Worm (Caenorhabditis elegans): ENCODE data around the gene his-74.

his-74 gene

DNA sequence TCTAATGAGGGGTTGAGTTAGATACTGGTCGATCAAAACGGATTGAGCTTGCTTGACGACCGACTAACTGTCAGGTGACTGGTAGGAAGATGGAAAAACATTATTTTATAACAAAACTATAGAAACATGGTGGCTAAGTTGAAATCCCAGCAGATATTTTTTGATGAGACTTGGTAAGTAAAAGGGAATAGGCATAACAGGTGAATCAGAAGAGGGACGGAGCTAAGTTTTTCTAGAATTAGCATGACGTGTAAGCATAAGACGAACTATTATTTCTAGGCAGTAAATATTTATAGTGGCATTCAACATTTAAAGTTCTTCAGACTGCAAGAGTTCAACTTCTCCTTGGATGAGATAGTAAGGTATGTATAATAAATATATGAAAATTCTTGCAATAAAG is 15.6 kb downstream of the his-74 start, which contains the start of gene F56H9.8:
TSS of gene F56H9.8 (plus strand) at position 301 of the 400 bp plus-strand sequence.
- no peak for TF ChIP-seq ztf-4 (tag; optimal IDR thresholded peaks at IDR 0.05)
- TF ChIP-seq nfya-1 (tag; optimal IDR thresholded peaks at IDR 0.05; ENCODE audit: insufficient read depth): no peak

DNA sequence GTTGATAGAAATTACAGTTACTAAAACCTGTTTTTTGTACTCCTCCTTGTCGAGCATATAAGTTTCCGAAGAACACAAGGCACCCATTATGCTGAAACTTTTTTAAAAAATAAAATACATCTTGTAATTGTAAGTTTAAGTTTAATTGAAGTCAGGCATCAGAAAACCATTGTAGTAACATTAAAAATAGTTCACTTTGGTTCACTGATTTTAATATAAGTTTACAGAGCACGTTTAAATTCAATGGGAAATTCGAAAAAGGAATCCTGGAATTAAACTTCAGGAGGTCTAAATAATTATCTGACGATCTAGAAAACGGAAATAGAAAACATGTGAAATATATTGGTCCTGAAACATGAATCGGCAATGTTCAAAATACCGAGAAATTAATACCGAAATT is 19.7 kb downstream of the his-74 start, which contains the start of gene gpa-8:
TSS of gene gpa-8 (minus strand) at position 101 of the 400 bp plus-strand sequence.
- TF ChIP-seq nhr-237 (tag; optimal IDR thresholded peaks at IDR 0.05): no peak
- TF ChIP-seq nhr-11 (tag; optimal IDR thresholded peaks at IDR 0.05): no peak
- no peak for TF ChIP-seq ceh-82 (tag; optimal IDR thresholded peaks at IDR 0.05)
- no peak for TF ChIP-seq hmg-11 (tag; optimal IDR thresholded peaks at IDR 0.05)

DNA sequence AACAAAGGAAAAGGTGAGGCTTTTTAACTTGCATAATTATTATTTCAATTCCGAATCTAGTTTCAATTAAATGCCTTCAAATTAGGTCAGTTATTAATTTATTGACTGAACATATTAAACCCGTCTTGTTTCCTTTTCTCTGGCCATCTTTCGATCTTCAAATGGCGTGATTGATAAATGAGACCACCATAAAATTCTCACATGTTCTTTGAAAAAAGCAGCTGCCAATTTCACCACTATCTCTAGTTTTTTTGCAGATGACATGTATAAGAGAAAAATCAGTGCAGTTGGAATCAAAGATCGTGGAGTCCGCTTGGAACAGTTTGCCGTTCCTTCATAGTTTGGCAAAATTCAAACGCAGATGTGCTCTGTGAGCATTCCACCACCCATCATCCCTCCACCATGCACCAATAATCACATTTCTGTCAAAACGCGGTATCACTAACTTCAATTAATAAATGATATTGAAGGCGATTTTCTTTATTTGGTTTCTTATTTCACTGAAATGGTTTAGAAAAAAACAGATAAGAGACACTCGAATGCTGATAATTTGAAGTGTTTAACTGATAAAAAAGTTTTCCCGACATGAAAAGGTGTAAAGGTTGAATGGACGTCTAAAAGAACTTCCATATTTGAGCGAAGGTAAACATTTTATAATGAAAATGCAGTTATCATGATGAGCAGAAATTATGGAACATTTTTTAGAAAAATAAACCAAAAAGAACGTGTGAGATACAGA is 22.2 kb downstream of the his-74 start:
- no peak for TF ChIP-seq ceh-16 (tag; optimal IDR thresholded peaks at IDR 0.05)
- TF ChIP-seq pha-4 (tag; optimal IDR thresholded peaks at IDR 0.05): peak; percentile 40
- peak; percentile 72 for TF ChIP-seq pqm-1 (tag; optimal IDR thresholded peaks at IDR 0.05)
- TF ChIP-seq nhr-23 (tag; optimal IDR thresholded peaks at IDR 0.05): peak; percentile 16
- TF ChIP-seq nhr-43 (tag; optimal IDR thresholded peaks at IDR 0.05; ENCODE audit: poor library complexity, severe bottlenecking): peak; percentile 54
- TF ChIP-seq lin-15B (tag; optimal IDR thresholded peaks at IDR 0.05): no peak
- TF ChIP-seq snpc-4 (tag; optimal IDR thresholded peaks at IDR 0.05): no peak
- TF ChIP-seq elt-2 (tag; optimal IDR thresholded peaks at IDR 0.05): peak; percentile 92
- no peak for TF ChIP-seq mml-1 (tag; optimal IDR thresholded peaks at IDR 0.05)

DNA sequence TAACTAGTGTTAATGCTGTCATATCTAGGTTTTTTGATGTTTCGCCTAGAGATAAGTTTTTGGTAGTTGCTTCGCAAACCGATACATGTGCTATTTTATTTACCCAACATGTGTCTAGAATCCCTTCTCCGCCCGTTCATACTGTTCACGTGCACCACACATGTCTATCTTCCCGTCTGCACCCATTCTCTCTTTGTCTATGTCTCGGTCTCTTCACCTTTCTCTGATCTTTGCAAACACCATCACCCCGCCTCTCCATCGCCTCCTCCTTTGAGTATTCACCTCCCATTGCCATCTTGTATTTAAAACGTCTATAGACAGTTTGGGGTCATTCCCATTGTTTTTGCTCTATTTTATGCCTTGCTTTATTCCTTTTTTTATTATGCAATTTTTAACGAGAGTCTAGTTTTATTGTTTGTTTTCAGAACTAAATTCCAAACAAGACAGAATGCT is 22.9 kb downstream of the his-74 start, which contains the start of gene F56H9.2:
TSS of gene F56H9.2 (plus strand) at position 426 of the 453 bp plus-strand sequence.
- no peak for TF ChIP-seq zag-1 (tag; optimal IDR thresholded peaks at IDR 0.05)
- TF ChIP-seq pha-4 (tag; optimal IDR thresholded peaks at IDR 0.05): peak; percentile 90
- TF ChIP-seq fos-1 (tag; optimal IDR thresholded peaks at IDR 0.05): no peak
- peak; percentile 93 for TF ChIP-seq nhr-25 (tag; optimal IDR thresholded peaks at IDR 0.05)
- TF ChIP-seq elt-2 (tag; optimal IDR thresholded peaks at IDR 0.05): peak; percentile 85
- peak; percentile 71 for TF ChIP-seq nhr-23 (tag; optimal IDR thresholded peaks at IDR 0.05)
- TF ChIP-seq pqm-1 (tag; optimal IDR thresholded peaks at IDR 0.05): peak; percentile 71
- peak; percentile 74 for TF ChIP-seq egl-27 (tag; optimal IDR thresholded peaks at IDR 0.05)
- peak; percentile 61 for TF ChIP-seq ceh-28 (tag; optimal IDR thresholded peaks at IDR 0.05)
- peak; percentile 72 for TF ChIP-seq mdl-1 (tag; optimal IDR thresholded peaks at IDR 0.05)
- TF ChIP-seq ztf-11 (tag; optimal IDR thresholded peaks at IDR 0.05): no peak
- peak; percentile 19 for TF ChIP-seq elt-1 (tag; optimal IDR thresholded peaks at IDR 0.05)
- peak; percentile 96 for TF ChIP-seq mml-1 (tag; optimal IDR thresholded peaks at IDR 0.05)
- TF ChIP-seq jun-1 (tag; optimal IDR thresholded peaks at IDR 0.05): peak; percentile 62
- no peak for TF ChIP-seq lin-15B (tag; optimal IDR thresholded peaks at IDR 0.05)
- TF ChIP-seq tbx-2 (tag; optimal IDR thresholded peaks at IDR 0.05): peak; percentile 11
- TF ChIP-seq R02D3.7 (tag; optimal IDR thresholded peaks at IDR 0.05): peak; percentile 27
- peak; percentile 89 for TF ChIP-seq nhr-43 (tag; optimal IDR thresholded peaks at IDR 0.05; ENCODE audit: poor library complexity, severe bottlenecking)
- no peak for TF ChIP-seq ceh-9 (tag; optimal IDR thresholded peaks at IDR 0.05)
- no peak for TF ChIP-seq nhr-28 (tag; optimal IDR thresholded peaks at IDR 0.05)
- peak; percentile 8 for TF ChIP-seq ama-1 (optimal IDR thresholded peaks at IDR 0.05)
- peak; percentile 64 for TF ChIP-seq nfya-1 (tag; optimal IDR thresholded peaks at IDR 0.05; ENCODE audit: insufficient read depth)

DNA sequence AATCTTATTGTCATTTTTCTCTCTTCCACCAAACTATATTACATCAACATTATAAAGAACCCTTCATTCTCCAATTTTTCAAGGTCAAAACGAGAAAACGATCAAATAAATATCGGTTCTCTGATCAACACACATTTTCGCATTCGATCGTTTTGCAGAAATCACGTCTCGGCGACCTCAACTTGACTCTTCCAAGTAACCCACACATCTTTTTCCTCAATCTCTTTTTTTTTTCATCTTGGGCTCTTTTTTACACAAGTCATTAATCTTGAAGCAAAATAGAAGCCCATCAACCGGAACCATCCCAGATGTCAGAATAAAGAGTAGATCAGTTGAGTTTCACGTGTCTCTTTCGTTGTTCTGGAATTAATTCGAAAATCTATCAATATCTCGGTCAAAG is 23.9 kb downstream of the his-74 start:
- peak; percentile 2 for TF ChIP-seq egl-5 (tag; optimal IDR thresholded peaks at IDR 0.05)
- TF ChIP-seq daf-12 (tag; optimal IDR thresholded peaks at IDR 0.05): no peak
- peak; percentile 63 for TF ChIP-seq nhr-25 (tag; optimal IDR thresholded peaks at IDR 0.05)
- TF ChIP-seq pha-4 (tag; optimal IDR thresholded peaks at IDR 0.05): no peak
- no peak for TF ChIP-seq hmg-11 (tag; optimal IDR thresholded peaks at IDR 0.05)

DNA sequence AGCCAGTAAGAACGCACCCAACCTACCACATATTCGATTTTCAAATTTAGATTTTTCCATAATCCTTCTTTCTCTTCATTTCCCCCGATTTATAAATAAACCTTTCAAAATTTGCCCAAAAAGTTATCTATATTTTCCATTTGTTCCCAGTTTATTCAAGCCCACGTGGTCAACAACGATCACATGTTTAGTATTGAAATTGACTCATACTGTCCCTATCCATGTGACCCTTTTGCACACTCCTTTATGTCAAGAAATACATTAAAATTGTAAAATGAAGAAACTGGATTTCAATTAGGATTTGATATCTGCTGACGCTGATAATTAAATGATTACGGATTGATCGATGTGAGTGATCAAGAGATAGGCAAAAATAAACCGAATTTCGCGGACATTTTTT is 24.9 kb downstream of the his-74 start:
- TF ChIP-seq nhr-25 (tag; optimal IDR thresholded peaks at IDR 0.05) (peak; percentile 40), nhr-23 (tag; optimal IDR thresholded peaks at IDR 0.05) (no peak), pqm-1 (tag; optimal IDR thresholded peaks at IDR 0.05) (peak; percentile 62), fkh-10 (GFP tag; optimal IDR thresholded peaks at IDR 0.05) (no peak), egl-27 (tag; optimal IDR thresholded peaks at IDR 0.05) (no peak), fos-1 (tag; optimal IDR thresholded peaks at IDR 0.05) (no peak), unc-62 (GFP tag; optimal IDR thresholded peaks at IDR 0.05) (no peak), tbx-2 (tag; optimal IDR thresholded peaks at IDR 0.05) (no peak), skn-1 (tag; optimal IDR thresholded peaks at IDR 0.05) (no peak), pha-4 (tag; optimal IDR thresholded peaks at IDR 0.05) (peak; percentile 94), nhr-43 (tag; optimal IDR thresholded peaks at IDR 0.05; ENCODE audit: poor library complexity, severe bottlenecking) (peak; percentile 23), elt-2 (tag; optimal IDR thresholded peaks at IDR 0.05) (peak; percentile 43), ztf-4 (tag; optimal IDR thresholded peaks at IDR 0.05) (no peak), jun-1 (tag; optimal IDR thresholded peaks at IDR 0.05) (peak; percentile 63), nhr-67 (tag; optimal IDR thresholded peaks at IDR 0.05) (no peak), R02D3.7 (tag; optimal IDR thresholded peaks at IDR 0.05) (no peak), egl-5 (tag; optimal IDR thresholded peaks at IDR 0.05) (no peak), lsy-12 (tag; optimal IDR thresholded peaks at IDR 0.05) (no peak)

Measured in whole organism, L3 larva.